Fruit fly (Drosophila melanogaster) whole organism, embryonic: ENCODE data around the gene CG31213.

ENCODE experiments used
- BEAF-32 ChIP-seq: fragments of 200-800 bp; sonication (Bioruptor generic); optimal IDR thresholded peaks from 3 replicates; lab custom pipeline; 2017; ENCODE audit warnings: missing biosample characterization, missing genetic modification characterization, mild to moderate bottlenecking, moderate library complexity, missing genetic modification reagents
- CG11085 ChIP-seq: fragments of 200-800 bp; sonication (Bioruptor generic); IDR thresholded peaks from 2 replicates; pipeline ENCODE4 v1.3.6; 2022; ENCODE audit warnings: missing biosample characterization, missing genetic modification characterization
- CG11093 ChIP-seq: fragments of 200-800 bp; sonication (Bioruptor generic); IDR thresholded peaks from 3 replicates; pipeline ENCODE4 v1.3.6; 2022; ENCODE audit warnings: missing biosample characterization, missing genetic modification characterization
- CG13775 ChIP-seq: fragments of 200-800 bp; sonication (Bioruptor generic); optimal IDR thresholded peaks from 3 replicates; lab custom pipeline; 2017; ENCODE audit warnings: missing biosample characterization, mild to moderate bottlenecking, missing genetic modification characterization
- CG14050 ChIP-seq: fragments of 200-800 bp; sonication (Bioruptor generic); IDR thresholded peaks from 3 replicates; pipeline ENCODE4 v1.3.6; 2022; ENCODE audit warnings: missing biosample characterization, missing genetic modification characterization
- CG14710 ChIP-seq: fragments of 200-800 bp; sonication (Bioruptor generic); optimal IDR thresholded peaks from 3 replicates; lab custom pipeline; 2019; ENCODE audit warnings: missing biosample characterization, mild to moderate bottlenecking, missing genetic modification characterization, moderate library complexity
- CG17385 ChIP-seq: fragments of 200-800 bp; sonication (Bioruptor generic); optimal IDR thresholded peaks from 3 replicates; lab custom pipeline; 2018; ENCODE audit warnings: missing biosample characterization, mild to moderate bottlenecking, missing genetic modification characterization
- CG2202 ChIP-seq: fragments of 200-800 bp; sonication (Bioruptor generic); optimal IDR thresholded peaks from 2 replicates; lab custom pipeline; 2018; ENCODE audit warnings: missing biosample characterization, mild to moderate bottlenecking, missing genetic modification characterization
- CG33557 ChIP-seq: fragments of 200-800 bp; sonication (Bioruptor generic); optimal IDR thresholded peaks from 2 replicates; lab custom pipeline; 2019; ENCODE audit warnings: missing biosample characterization, mild to moderate bottlenecking, missing genetic modification characterization, moderate library complexity
- CG4854 ChIP-seq: fragments of 200-800 bp; sonication (Bioruptor generic); optimal IDR thresholded peaks from 2 replicates; lab custom pipeline; 2016; ENCODE audit warnings: missing biosample characterization, missing genetic modification characterization, inconsistent platforms
- CG6683 ChIP-seq: fragments of 200-800 bp; sonication (Bioruptor generic); optimal IDR thresholded peaks from 2 replicates; lab custom pipeline; 2017; ENCODE audit warnings: missing biosample characterization, mild to moderate bottlenecking, missing genetic modification characterization, missing genetic modification reagents
- CG8765 ChIP-seq: fragments of 200-800 bp; sonication (Bioruptor generic); IDR thresholded peaks from 2 replicates; pipeline ENCODE4 v1.3.6; 2022; ENCODE audit warnings: missing biosample characterization, missing genetic modification characterization
- CG8924 ChIP-seq: fragments of 200-800 bp; optimal IDR thresholded peaks from 3 replicates; lab custom pipeline; 2019; ENCODE audit warnings: missing biosample characterization, mild to moderate bottlenecking, missing genetic modification characterization, moderate library complexity
- CG9215 ChIP-seq: fragments of 200-800 bp; sonication (Bioruptor generic); IDR thresholded peaks from 2 replicates; pipeline ENCODE4 v1.3.6; 2022; ENCODE audit warnings: missing biosample characterization, missing genetic modification characterization
- D ChIP-seq, 2 experiments: fragments of 200-800 bp in 1 of 2; fragments of >200 bp in 1 of 2; sonication (Bioruptor generic) in 1 of 2; optimal IDR thresholded peaks; 2 replicates in 1 of 2; 3 replicates in 1 of 2; lab custom pipeline; 2017; ENCODE audit warnings: mild to moderate bottlenecking in 1 of 2, missing biosample characterization in 1 of 2, missing genetic modification characterization in 1 of 2, missing genetic modification reagents in 1 of 2
- Dip2 ChIP-seq: fragments of 200-800 bp; sonication (Bioruptor generic); IDR thresholded peaks from 2 replicates; pipeline ENCODE4 v1.3.6; 2022; ENCODE audit warnings: missing biosample characterization, missing genetic modification characterization
- ERR ChIP-seq: fragments of 200-800 bp; sonication (Bioruptor generic); optimal IDR thresholded peaks from 2 replicates; lab custom pipeline; 2016; ENCODE audit warnings: missing biosample characterization, missing genetic modification characterization
- Ets65A ChIP-seq: fragments of 200-800 bp; sonication (Bioruptor generic); peaks from one replicate; lab custom pipeline; 2016; ENCODE audit warnings: missing biosample characterization, missing genetic modification characterization
- HLH4C ChIP-seq: fragments of 200-800 bp; sonication (Bioruptor generic); IDR thresholded peaks from 3 replicates; pipeline ENCODE4 v1.3.6; 2022; ENCODE audit warnings: missing biosample characterization, missing genetic modification characterization; ENCODE audit not compliant: partially characterized antibody
- Hr39 ChIP-seq: fragments of >200 bp; optimal IDR thresholded peaks from 2 replicates; lab custom pipeline; 2017
- Hr78 ChIP-seq, 2 experiments: fragments of 200-800 bp in 1 of 2; fragments of >200 bp in 1 of 2; sonication (Bioruptor generic) in 1 of 2; optimal IDR thresholded peaks; 2 replicates each; lab custom pipeline; 2017 to 2019; ENCODE audit warnings: missing biosample characterization in 2 of 2, missing genetic modification characterization in 2 of 2, mild to moderate bottlenecking in 1 of 2, moderate library complexity in 1 of 2
- Kr ChIP-seq: fragments of 200-800 bp; sonication (Bioruptor generic); optimal IDR thresholded peaks from 2 replicates; lab custom pipeline; 2017; ENCODE audit warnings: missing biosample characterization, mild to moderate bottlenecking, missing genetic modification characterization
- Mes4 ChIP-seq: fragments of 200-800 bp; sonication (Bioruptor generic); optimal IDR thresholded peaks from 2 replicates; lab custom pipeline; 2016; ENCODE audit warnings: missing biosample characterization, missing genetic modification characterization
- Myb ChIP-seq: fragments of 200-800 bp; sonication (Bioruptor generic); optimal IDR thresholded peaks from 2 replicates; lab custom pipeline; 2016; ENCODE audit warnings: missing biosample characterization, missing genetic modification characterization
- NC2β ChIP-seq: fragments of 200-800 bp; sonication (Bioruptor generic); optimal IDR thresholded peaks from 2 replicates; lab custom pipeline; 2016; ENCODE audit warnings: missing biosample characterization, missing genetic modification characterization
- abd-A ChIP-seq: fragments of 200-800 bp; sonication (Bioruptor generic); optimal IDR thresholded peaks from 3 replicates; lab custom pipeline; 2019; ENCODE audit warnings: missing biosample characterization, mild to moderate bottlenecking, missing genetic modification characterization, moderate library complexity
- cad ChIP-seq: fragments of >200 bp; optimal IDR thresholded peaks from 2 replicates; lab custom pipeline; 2017; ENCODE audit warnings: missing biosample characterization, missing genetic modification characterization
- cas ChIP-seq: fragments of 200-800 bp; sonication (Bioruptor generic); IDR thresholded peaks from 2 replicates; pipeline ENCODE4 v1.3.6; 2022; ENCODE audit warnings: missing biosample characterization, missing genetic modification characterization
- croc ChIP-seq: fragments of 200-800 bp; sonication (Bioruptor generic); conservative IDR thresholded peaks from 3 replicates; pipeline ENCODE4 v1.3.6; 2022; ENCODE audit warnings: missing biosample characterization, missing genetic modification characterization
- crol ChIP-seq: fragments of 200-800 bp; sonication (Bioruptor generic); IDR thresholded peaks from 2 replicates; pipeline ENCODE4 v1.3.6; 2022; ENCODE audit warnings: missing biosample characterization, missing genetic modification characterization
- emc ChIP-seq: fragments of 200-800 bp; sonication (Bioruptor generic); optimal IDR thresholded peaks from 2 replicates; lab custom pipeline; 2016; ENCODE audit warnings: missing biosample characterization, missing genetic modification characterization
- ewg ChIP-seq: fragments of 200-800 bp; sonication (Bioruptor generic); optimal IDR thresholded peaks from 3 replicates; lab custom pipeline; 2017; ENCODE audit warnings: mild to moderate bottlenecking, missing biosample characterization, missing genetic modification reagents, missing genetic modification characterization
- eyg ChIP-seq: fragments of 200-800 bp; sonication (Bioruptor generic); optimal IDR thresholded peaks from 3 replicates; lab custom pipeline; 2016; ENCODE audit warnings: missing biosample characterization, missing genetic modification characterization
- gem ChIP-seq: fragments of 200-800 bp; sonication (Bioruptor generic); optimal IDR thresholded peaks from 2 replicates; lab custom pipeline; 2019; ENCODE audit warnings: missing biosample characterization, mild to moderate bottlenecking, missing genetic modification characterization, moderate library complexity
- kni ChIP-seq: fragments of 200-800 bp; sonication (Bioruptor generic); optimal IDR thresholded peaks from 3 replicates; lab custom pipeline; 2017; ENCODE audit warnings: mild to moderate bottlenecking, missing biosample characterization, missing genetic modification reagents, missing genetic modification characterization
- nerfin-1 ChIP-seq: fragments of 200-800 bp; sonication (Bioruptor generic); optimal IDR thresholded peaks from 3 replicates; lab custom pipeline; 2019; ENCODE audit warnings: missing biosample characterization, mild to moderate bottlenecking, missing genetic modification characterization, moderate library complexity
- peb ChIP-seq: fragments of 200-800 bp; sonication (Bioruptor generic); IDR thresholded peaks from 2 replicates; pipeline ENCODE4 v1.3.6; 2022; ENCODE audit warnings: missing biosample characterization, missing genetic modification characterization
- pros ChIP-seq: fragments of 200-800 bp; sonication (Bioruptor generic); optimal IDR thresholded peaks from 3 replicates; lab custom pipeline; 2019; ENCODE audit warnings: missing biosample characterization, mild to moderate bottlenecking, missing genetic modification characterization, moderate library complexity
- seq ChIP-seq: fragments of 200-800 bp; sonication (Bioruptor generic); IDR thresholded peaks from 2 replicates; pipeline ENCODE4 v1.3.6; 2022; ENCODE audit warnings: missing biosample characterization, missing genetic modification characterization
- tio ChIP-seq: fragments of 200-800 bp; sonication (Bioruptor generic); optimal IDR thresholded peaks from 2 replicates; lab custom pipeline; 2017; ENCODE audit warnings: missing biosample characterization, missing genetic modification characterization, inconsistent platforms
- tll ChIP-seq, 2 experiments: fragments of 200-800 bp in 1 of 2; fragments of >200 bp in 1 of 2; sonication (Bioruptor generic) in 1 of 2; optimal IDR thresholded peaks; 2 replicates each; lab custom pipeline; 2017 to 2019; ENCODE audit warnings: missing biosample characterization in 2 of 2, missing genetic modification characterization in 2 of 2, mild to moderate bottlenecking in 1 of 2, moderate library complexity in 1 of 2
- twi ChIP-seq: fragments of 200-800 bp; optimal IDR thresholded peaks from 2 replicates; lab custom pipeline; 2019; ENCODE audit warnings: missing biosample characterization, mild to moderate bottlenecking, missing genetic modification characterization, moderate library complexity
- wdn ChIP-seq: fragments of 200-800 bp; sonication (Bioruptor generic); IDR thresholded peaks from 2 replicates; pipeline ENCODE4 v1.3.6; 2022; ENCODE audit warnings: missing biosample characterization, missing genetic modification characterization
- zen ChIP-seq: fragments of 200-800 bp; sonication (Bioruptor generic); optimal IDR thresholded peaks from 3 replicates; lab custom pipeline; 2018; ENCODE audit warnings: missing biosample characterization, mild to moderate bottlenecking, missing genetic modification characterization, moderate library complexity
- zf30C ChIP-seq: fragments of 200-800 bp; sonication (Bioruptor generic); optimal IDR thresholded peaks from 3 replicates; lab custom pipeline; 2018; ENCODE audit warnings: missing biosample characterization, mild to moderate bottlenecking, missing genetic modification characterization

CG31213 gene

DNA sequence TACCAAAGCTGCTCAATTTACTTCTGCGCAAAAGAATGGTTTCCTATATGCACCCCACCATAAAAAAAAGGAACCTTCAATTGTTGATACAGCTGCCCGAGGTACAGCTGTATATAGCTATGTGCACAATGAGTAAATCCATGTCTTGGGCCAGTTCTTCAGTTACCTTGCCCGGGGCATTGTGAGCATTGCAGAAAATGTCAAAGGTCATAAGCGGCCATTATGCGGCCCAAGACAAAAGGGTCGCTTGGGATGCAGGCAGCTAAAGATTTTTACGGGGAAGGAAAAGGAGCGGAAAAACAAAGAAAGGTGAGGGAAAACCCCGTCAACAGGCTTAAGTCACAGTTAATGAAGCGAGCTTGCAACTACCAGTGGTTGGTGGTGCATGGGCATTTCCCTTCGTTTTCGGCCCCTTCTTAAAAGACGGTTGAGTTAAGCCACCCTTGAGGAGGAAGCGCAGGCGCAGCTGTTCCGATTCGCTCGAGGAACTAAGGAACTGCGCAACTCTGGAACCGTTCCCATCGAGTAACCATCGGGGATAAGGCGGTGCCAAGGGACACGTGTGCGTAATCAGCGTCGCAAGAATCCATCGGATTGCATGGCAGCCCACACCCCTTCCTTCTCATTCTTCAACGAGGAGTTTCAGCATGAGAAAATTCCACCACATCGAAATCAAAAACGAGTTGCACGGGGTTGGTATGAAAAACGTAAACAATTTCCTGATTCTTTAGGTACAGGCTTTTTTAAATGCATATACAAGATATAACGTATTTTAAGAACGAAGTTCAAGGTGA, 41.6 kb upstream of the CG31213 start:
- TF ChIP-seq CG9215 (GFP tag; lab: Robert Waterston, UW) (no peak), peb (GFP tag; lab: Robert Waterston, UW) (no peak), pros (GFP tag; lab: Kevin White, UChicago) (peak; percentile 98), Mes4 (GFP tag; lab: Kevin White, UChicago) (no peak), croc (no peak), cad (GFP tag; lab: Kevin White, UChicago) (peak; percentile 59), nerfin-1 (tag; lab: Kevin White, UChicago) (peak; percentile 92), zen (peak; percentile 86), kni (GFP tag; lab: Kevin White, UChicago) (peak; percentile 44), ewg (GFP tag; lab: Kevin White, UChicago) (peak; percentile 35), cas (GFP tag; lab: Robert Waterston, UW) (no peak), CG6683 (GFP tag; lab: Kevin White, UChicago) (no peak), Kr (GFP tag; lab: Kevin White, UChicago) (peak; percentile 50), Dip2 (GFP tag; lab: Robert Waterston, UW) (no peak), CG11093 (GFP tag; lab: Robert Waterston, UW) (0 out of 3 replicates have a peak, but pooled peaks have one; percentile 29), eyg (GFP tag; lab: Kevin White, UChicago) (no peak), twi (tag; lab: Kevin White, UChicago) (peak; percentile 40), tll (GFP tag; optimal IDR thresholded peaks at IDR 0.05; lab: Kevin White, UChicago) (peak in 1 of 2 experiments; percentile 95), gem (no peak), CG2202 (no peak), D (optimal IDR thresholded peaks at IDR 0.05; lab: Kevin White, UChicago) (peak; percentile 78), D (GFP tag; optimal IDR thresholded peaks at IDR 0.05; lab: Kevin White, UChicago) (peak; percentile 8)

DNA sequence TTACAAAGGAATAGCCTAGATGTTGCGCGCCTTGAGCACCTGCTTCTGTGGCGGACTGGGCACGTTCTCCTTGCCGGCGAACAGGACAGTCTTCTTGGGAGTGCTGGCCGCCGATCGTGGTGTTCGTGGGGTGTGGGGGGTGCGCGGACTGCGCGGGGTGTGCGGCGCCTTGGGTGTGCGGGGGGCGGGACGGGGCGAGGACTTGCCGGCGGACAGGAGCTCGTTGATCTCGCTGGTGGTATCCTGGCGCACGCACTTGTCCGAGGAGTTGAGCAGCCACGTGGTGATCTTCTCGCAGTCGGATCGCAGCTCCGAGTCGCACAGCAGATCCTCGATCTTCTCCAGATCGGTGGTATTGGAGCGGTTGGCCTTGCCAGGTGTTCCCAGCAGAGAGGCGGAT, 40.5 kb upstream of the CG31213 start:
- TF ChIP-seq Hr39 (lab: Kevin White, UChicago) (peak; percentile 39), HLH4C (GFP tag; lab: Robert Waterston, UW) (0 out of 3 replicates have a peak, but pooled peaks have one; percentile 27), crol (GFP tag; lab: Robert Waterston, UW) (peak; percentile 23; the same call in 1 of the 2 replicates), CG33557 (no peak), zf30C (GFP tag; lab: Kevin White, UChicago) (no peak), BEAF-32 (GFP tag; lab: Kevin White, UChicago) (no peak)

DNA sequence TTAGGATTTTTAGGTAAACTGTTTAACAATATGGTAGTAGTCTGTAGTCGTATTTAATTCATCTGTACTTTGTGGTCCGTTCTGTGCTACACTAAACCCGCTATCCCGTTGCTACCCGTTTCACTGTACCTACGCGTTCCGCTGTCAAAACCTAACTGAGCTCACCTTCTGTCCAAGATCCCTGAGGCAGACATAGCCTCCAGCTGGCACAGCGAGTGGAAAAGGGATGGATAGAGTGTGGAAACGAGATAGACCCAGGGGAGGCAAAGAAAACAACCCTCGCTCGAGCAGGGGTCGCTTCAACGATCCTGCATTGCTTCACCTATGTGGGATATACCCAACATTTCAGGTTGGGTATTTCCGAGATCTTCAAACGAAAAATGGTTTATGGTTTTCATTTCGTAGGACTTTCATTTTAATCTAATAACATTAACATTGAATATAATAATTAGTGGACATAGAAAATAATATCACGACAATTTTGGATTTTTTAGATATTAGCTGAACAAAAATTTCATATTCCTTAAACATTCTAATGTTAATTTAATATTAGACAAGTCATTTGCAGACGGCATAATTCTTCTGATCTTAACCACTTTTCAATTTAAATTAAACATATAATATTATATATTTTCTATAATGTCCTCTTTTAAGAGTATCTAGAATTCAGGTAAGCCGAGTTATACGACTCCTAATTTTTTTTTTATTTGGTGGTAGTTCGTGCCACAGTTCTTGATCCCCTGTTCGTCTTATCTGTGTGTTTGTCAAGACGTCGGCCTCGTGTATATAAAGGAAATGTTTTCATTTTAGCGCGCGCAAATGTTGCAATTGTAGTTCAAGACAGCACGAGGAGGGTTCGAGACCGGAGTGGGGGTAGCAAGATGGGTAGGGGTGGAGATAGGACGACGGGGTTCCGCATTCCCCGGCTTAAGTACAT, 37.6 kb upstream of the CG31213 start, which contains the start of gene mira:
TSS of gene mira (minus strand) at position 281 of the 937 bp plus-strand sequence.
- no peak for TF ChIP-seq emc (GFP tag; lab: Kevin White, UChicago)
- TF ChIP-seq Ets65A: no peak
- TF ChIP-seq Myb (GFP tag; lab: Kevin White, UChicago): no peak
- TF ChIP-seq abd-A (tag; lab: Kevin White, UChicago): no peak
- TF ChIP-seq tio (GFP tag; lab: Kevin White, UChicago): no peak
- TF ChIP-seq CG14050 (GFP tag; lab: Robert Waterston, UW): no peak
- no peak for TF ChIP-seq NC2β (GFP tag; lab: Kevin White, UChicago)
- no peak for TF ChIP-seq ERR (GFP tag; lab: Kevin White, UChicago)
- TF ChIP-seq CG4854: no peak
- peak; percentile 38 for TF ChIP-seq CG14710 (tag; lab: Kevin White, UChicago)
- TF ChIP-seq CG8765 (GFP tag; lab: Robert Waterston, UW): peak; percentile 32; the same call in 1 of the 2 replicates
- no peak for TF ChIP-seq CG17385
- TF ChIP-seq wdn (GFP tag; lab: Robert Waterston, UW): no peak
- TF ChIP-seq CG13775 (GFP tag; lab: Kevin White, UChicago): peak; percentile 27
- peak; percentile 41; the same call in 1 of the 2 replicates for TF ChIP-seq seq (GFP tag; lab: Robert Waterston, UW)
- no peak for TF ChIP-seq CG8924 (tag; lab: Kevin White, UChicago)
- TF ChIP-seq Hr78 (GFP tag; optimal IDR thresholded peaks at IDR 0.05; lab: Kevin White, UChicago): no peak
- no peak for TF ChIP-seq CG11085 (GFP tag; lab: Robert Waterston, UW)
